Fruit fly (Drosophila melanogaster) whole organism, pupa: ENCODE results near the gene CG14965.

Source experiments
- CG13204 ChIP-seq: fragments of 200-800 bp; sonication (Bioruptor generic); optimal IDR thresholded peaks from 2 replicates; lab custom pipeline; 2018; ENCODE audit warnings: missing biosample characterization, mild to moderate bottlenecking, missing genetic modification characterization, moderate library complexity
- CG14655 ChIP-seq: fragments of 200-800 bp; sonication (Bioruptor generic); optimal IDR thresholded peaks from 3 replicates; lab custom pipeline; 2017; ENCODE audit warnings: mild to moderate bottlenecking, missing biosample characterization, missing genetic modification reagents, missing genetic modification characterization
- CG15710 ChIP-seq: fragments of 200-800 bp; sonication (Bioruptor generic); optimal IDR thresholded peaks from 2 replicates; lab custom pipeline; 2018; ENCODE audit warnings: missing biosample characterization, mild to moderate bottlenecking, missing genetic modification characterization, moderate library complexity
- CG8159 ChIP-seq: fragments of 200-800 bp; sonication (Bioruptor generic); optimal IDR thresholded peaks from 3 replicates; lab custom pipeline; 2018; ENCODE audit warnings: missing biosample characterization, mild to moderate bottlenecking, missing genetic modification characterization, moderate library complexity
- CG8301 ChIP-seq: fragments of 200-800 bp; sonication (Bioruptor generic); optimal IDR thresholded peaks from 2 replicates; lab custom pipeline; 2018; ENCODE audit warnings: missing biosample characterization, mild to moderate bottlenecking, missing genetic modification characterization
- CG9948 ChIP-seq: fragments of 200-800 bp; sonication (Bioruptor generic); optimal IDR thresholded peaks from 2 replicates; lab custom pipeline; 2018; ENCODE audit warnings: missing biosample characterization, mild to moderate bottlenecking, missing genetic modification characterization, moderate library complexity
- D1 ChIP-seq: fragments of 200-800 bp; sonication (Bioruptor generic); optimal IDR thresholded peaks from 2 replicates; lab custom pipeline; 2018; ENCODE audit warnings: missing biosample characterization, mild to moderate bottlenecking, missing genetic modification characterization, moderate library complexity
- EcR ChIP-seq: fragments of 200-800 bp; sonication (Bioruptor generic); optimal IDR thresholded peaks from 3 replicates; lab custom pipeline; 2019; ENCODE audit warnings: missing biosample characterization, missing genetic modification characterization, mild to moderate bottlenecking, moderate library complexity, missing genetic modification reagents
- Ets98B ChIP-seq: fragments of 200-800 bp; sonication (Bioruptor generic); IDR thresholded peaks from 2 replicates; pipeline ENCODE4 v1.3.6; 2022; ENCODE audit warnings: missing biosample characterization, missing genetic modification characterization
- Pif1A ChIP-seq: fragments of 200-800 bp; sonication (Bioruptor generic); optimal IDR thresholded peaks from 3 replicates; lab custom pipeline; 2016; ENCODE audit warnings: missing biosample characterization, missing genetic modification characterization
- Pif1B ChIP-seq: fragments of 200-800 bp; sonication (Bioruptor generic); optimal IDR thresholded peaks from 3 replicates; lab custom pipeline; 2016; ENCODE audit warnings: missing biosample characterization, missing genetic modification characterization
- gl ChIP-seq: fragments of 200-800 bp; sonication (Bioruptor generic); optimal IDR thresholded peaks from 2 replicates; lab custom pipeline; 2018; ENCODE audit warnings: missing biosample characterization, mild to moderate bottlenecking, missing genetic modification characterization

DNA sequence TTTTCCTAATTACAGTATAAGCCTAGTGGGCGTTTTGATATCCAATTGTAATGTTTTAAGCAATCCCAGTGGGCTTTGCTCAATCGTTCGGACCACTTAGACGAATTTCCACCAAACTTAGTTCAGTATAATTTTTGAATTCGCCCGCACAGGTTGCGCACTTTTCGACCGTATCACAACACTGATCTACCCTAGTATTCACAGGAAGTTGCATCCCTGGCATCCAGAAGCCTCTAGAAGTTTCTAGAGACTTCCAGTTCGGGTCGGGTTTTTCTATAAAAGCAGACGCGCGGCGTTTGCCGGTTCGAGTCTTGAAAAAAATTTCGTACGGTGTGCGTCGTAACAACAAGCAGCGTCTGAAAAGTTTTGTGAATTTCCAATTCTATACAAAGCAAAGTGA lies 621 bp upstream of the CG14965 start, which contains the start of gene Hsp83:
- TF ChIP-seq Ets98B (peak; percentile 94), gl (tag; lab: Kevin White, UChicago) (peak; percentile 95), EcR (GFP tag; lab: Kevin White, UChicago) (peak; percentile 22), CG14655 (GFP tag; lab: Kevin White, UChicago) (no peak), CG13204 (GFP tag; lab: Kevin White, UChicago) (peak; percentile 95), CG9948 (tag; lab: Kevin White, UChicago) (peak; percentile 58), Pif1A (GFP tag; lab: Kevin White, UChicago) (peak; percentile 96), CG8159 (tag; lab: Kevin White, UChicago) (peak; percentile 72), D1 (tag; lab: Kevin White, UChicago) (no peak), CG15710 (tag; lab: Kevin White, UChicago) (peak; percentile 76), Pif1B (peak; percentile 92), CG8301 (tag; lab: Kevin White, UChicago) (no peak)
